Fruit fly (Drosophila melanogaster) whole organism, pupa: Measurements from ENCODE around the gene Trm1.

ENCODE experiments used
- CG34367 ChIP-seq: fragments of 200-800 bp; sonication (Bioruptor generic); optimal IDR thresholded peaks from 2 replicates; lab custom pipeline; 2018; ENCODE audit warnings: missing biosample characterization, mild to moderate bottlenecking, missing genetic modification characterization
- gl ChIP-seq: fragments of 200-800 bp; sonication (Bioruptor generic); optimal IDR thresholded peaks from 2 replicates; lab custom pipeline; 2018; ENCODE audit warnings: missing biosample characterization, mild to moderate bottlenecking, missing genetic modification characterization

DNA sequence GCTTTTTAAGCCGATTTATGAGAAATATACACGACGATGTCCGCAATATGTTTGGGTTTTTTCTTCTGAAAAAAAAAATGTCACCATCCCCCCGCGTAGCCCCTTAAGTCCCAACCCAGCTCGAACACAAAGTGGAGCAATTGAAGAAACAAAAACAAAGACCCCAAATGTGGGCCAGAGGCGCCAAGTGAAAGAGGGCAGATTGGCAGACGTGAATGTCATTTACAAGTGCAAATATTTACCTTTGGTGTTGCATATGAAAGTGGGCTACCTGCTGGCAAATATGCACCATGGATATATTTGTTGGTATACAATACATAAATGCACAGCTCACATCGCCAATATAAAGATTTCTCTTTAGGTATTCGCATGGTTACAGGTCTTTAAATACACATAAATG is 17.1 kb upstream of the Trm1 start:
- no peak for TF ChIP-seq CG34367 (tag; lab: Kevin White, UChicago)
- TF ChIP-seq gl = no peak
